Fruit fly (Drosophila melanogaster): ENCODE data around the gene ssp2.

Gene ssp2

dm6 chr3L:13999204-13999603 is 34.2 kb downstream of the ssp2 start, which contains the start of gene CG17359:
TSS of gene CG17359 (minus strand) at chr3L:13999251.
- no peak for TF ChIP-seq pan (optimal IDR thresholded peaks at IDR 0.05)

- TF ChIP-seq psq (optimal IDR thresholded peaks at IDR 0.05), result no peak
- no peak for TF ChIP-seq EcR (GFP tag; optimal IDR thresholded peaks at IDR 0.05)
- TF ChIP-seq Dll (optimal IDR thresholded peaks at IDR 0.05), result no peak
- no peak for TF ChIP-seq usp (GFP tag; optimal IDR thresholded peaks at IDR 0.05)
- peak; percentile 68 for TF ChIP-seq CG8478 (optimal IDR thresholded peaks at IDR 0.05)
- no peak for TF ChIP-seq pan (optimal IDR thresholded peaks at IDR 0.05)
Observed at dm6 chr3L:14001658-14002523, 36.9 kb downstream of the ssp2 start, which contains the start of the genes Nprl3 and upSET. TSS of gene Nprl3 (minus strand) at chr3L:14001880. TSS of gene upSET (plus strand) at chr3L:14002127.

dm6 chr3L:14002524-14003135 is 37.6 kb downstream of the ssp2 start:
- TF ChIP-seq CG8478 (optimal IDR thresholded peaks at IDR 0.05) (peak; percentile 87), psq (optimal IDR thresholded peaks at IDR 0.05) (peak; percentile 43), usp (GFP tag; optimal IDR thresholded peaks at IDR 0.05) (no peak)

dm6 chr3L:14003297-14004040 is 38.5 kb downstream of the ssp2 start:
- TF ChIP-seq psq (optimal IDR thresholded peaks at IDR 0.05) (no peak), usp (GFP tag; optimal IDR thresholded peaks at IDR 0.05) (no peak), CG8478 (optimal IDR thresholded peaks at IDR 0.05) (no peak), Dll (optimal IDR thresholded peaks at IDR 0.05) (no peak), pan (optimal IDR thresholded peaks at IDR 0.05) (no peak), EcR (GFP tag; optimal IDR thresholded peaks at IDR 0.05) (no peak)

dm6 chr3L:14004041-14004407 is 39.0 kb downstream of the ssp2 start:
- TF ChIP-seq CG8478 (optimal IDR thresholded peaks at IDR 0.05) (no peak), EcR (GFP tag; optimal IDR thresholded peaks at IDR 0.05) (no peak), psq (optimal IDR thresholded peaks at IDR 0.05) (peak; percentile 78)

- TF ChIP-seq CG8478 (optimal IDR thresholded peaks at IDR 0.05) (peak; percentile 39), psq (optimal IDR thresholded peaks at IDR 0.05) (no peak)
Observed at dm6 chr3L:14004963-14005458, 40.0 kb downstream of the ssp2 start.

dm6 chr3L:14005627-14006287 is 40.8 kb downstream of the ssp2 start:
- TF ChIP-seq CG8478 (optimal IDR thresholded peaks at IDR 0.05) (no peak), EcR (GFP tag; optimal IDR thresholded peaks at IDR 0.05) (no peak), Dll (optimal IDR thresholded peaks at IDR 0.05) (no peak), usp (GFP tag; optimal IDR thresholded peaks at IDR 0.05) (no peak), psq (optimal IDR thresholded peaks at IDR 0.05) (no peak), pan (optimal IDR thresholded peaks at IDR 0.05) (no peak)

dm6 chr3L:14006704-14007126 is 41.7 kb downstream of the ssp2 start:
- TF ChIP-seq EcR (GFP tag; optimal IDR thresholded peaks at IDR 0.05) (no peak), psq (optimal IDR thresholded peaks at IDR 0.05) (no peak), pan (optimal IDR thresholded peaks at IDR 0.05) (no peak), Dll (optimal IDR thresholded peaks at IDR 0.05) (no peak), CG8478 (optimal IDR thresholded peaks at IDR 0.05) (no peak)

Measured in whole organism.